Worm (Caenorhabditis elegans): ENCODE measurements around the gene K01A2.4.

DNA sequence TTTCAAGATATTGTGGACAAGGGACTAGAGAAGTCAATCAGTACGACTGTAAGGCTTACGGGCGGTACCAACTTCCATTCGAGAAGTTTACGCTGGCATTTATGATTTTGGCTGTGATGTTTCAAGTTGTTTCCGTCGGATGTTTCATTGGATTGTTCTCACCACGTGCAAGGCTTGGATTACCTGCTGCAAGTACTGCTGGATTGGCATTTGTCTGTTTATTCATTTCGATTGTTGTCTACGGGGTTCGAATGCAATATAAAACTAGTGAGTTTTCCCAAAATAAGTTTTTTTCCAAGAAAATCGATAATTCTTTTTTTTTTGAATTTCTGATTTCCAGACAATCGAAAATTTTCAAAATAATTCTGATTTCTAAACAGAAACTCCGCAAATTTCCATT is 33.5 kb downstream of the K01A2.4 start:
- TF ChIP-seq lin-15B (tag; optimal IDR thresholded peaks at IDR 0.05) = no peak
- TF ChIP-seq pha-4 (tag; optimal IDR thresholded peaks at IDR 0.05) = no peak
- TF ChIP-seq zag-1 (tag; optimal IDR thresholded peaks at IDR 0.05) = no peak

Measured in whole organism, L3 larva.